Fruit fly (Drosophila melanogaster) whole organism, embryonic: ENCODE data around the gene mRpL48.
A peak's percentile ranks its signal among the peaks of the same experiment; 100 is the strongest.

Experiments
- CG10267 ChIP-seq: fragments of 200-800 bp; sonication (Bioruptor generic); optimal IDR thresholded peaks from 2 replicates; lab custom pipeline; 2018; ENCODE audit warnings: missing biosample characterization, mild to moderate bottlenecking, missing genetic modification characterization, moderate library complexity
- CG12219 ChIP-seq: fragments of 200-800 bp; sonication (Bioruptor generic); optimal IDR thresholded peaks from 3 replicates; lab custom pipeline; 2018; ENCODE audit warnings: missing biosample characterization, mild to moderate bottlenecking, missing genetic modification characterization
- CG13123 ChIP-seq: fragments of 200-800 bp; sonication (Bioruptor generic); optimal IDR thresholded peaks from 2 replicates; lab custom pipeline; 2016; ENCODE audit warnings: missing biosample characterization, missing genetic modification characterization
- CG14050 ChIP-seq: fragments of 200-800 bp; sonication (Bioruptor generic); IDR thresholded peaks from 3 replicates; pipeline ENCODE4 v1.3.6; 2022; ENCODE audit warnings: missing biosample characterization, missing genetic modification characterization
- CG14667 ChIP-seq: fragments of 200-800 bp; sonication (Bioruptor generic); IDR thresholded peaks from 2 replicates; pipeline ENCODE4 v1.3.6; 2022; ENCODE audit warnings: missing biosample characterization, missing genetic modification characterization
- CG15479 ChIP-seq: fragments of 200-800 bp; sonication (Bioruptor generic); optimal IDR thresholded peaks from 3 replicates; lab custom pipeline; 2019; ENCODE audit warnings: missing biosample characterization, mild to moderate bottlenecking, missing genetic modification characterization, moderate library complexity
- CG16813 ChIP-seq: fragments of 200-800 bp; sonication (Bioruptor generic); IDR thresholded peaks from 3 replicates; pipeline ENCODE4 v1.3.6; 2022; ENCODE audit warnings: missing biosample characterization, missing genetic modification characterization; ENCODE audit not compliant: partially characterized antibody
- CG17359 ChIP-seq: fragments of 200-800 bp; sonication (Bioruptor generic); optimal IDR thresholded peaks from 3 replicates; lab custom pipeline; 2018; ENCODE audit warnings: missing biosample characterization, mild to moderate bottlenecking, missing genetic modification characterization, moderate library complexity
- CG17912 ChIP-seq: fragments of 200-800 bp; sonication (Bioruptor generic); optimal IDR thresholded peaks from 2 replicates; lab custom pipeline; 2018; ENCODE audit warnings: missing biosample characterization, mild to moderate bottlenecking, missing genetic modification characterization
- CG1792 ChIP-seq: fragments of 200-800 bp; sonication (Bioruptor generic); optimal IDR thresholded peaks from 2 replicates; lab custom pipeline; 2016; ENCODE audit warnings: missing biosample characterization, missing genetic modification characterization
- CG1832 ChIP-seq: fragments of 200-800 bp; sonication (Bioruptor generic); optimal IDR thresholded peaks from 2 replicates; lab custom pipeline; 2017; ENCODE audit warnings: missing biosample characterization, mild to moderate bottlenecking, missing genetic modification characterization, inconsistent platforms
- CG18764 ChIP-seq: fragments of 200-800 bp; sonication (Bioruptor generic); optimal IDR thresholded peaks from 3 replicates; lab custom pipeline; 2016; ENCODE audit warnings: missing biosample characterization, missing genetic modification characterization
- CG2129 ChIP-seq: fragments of 200-800 bp; sonication (Bioruptor generic); IDR thresholded peaks from 2 replicates; pipeline ENCODE4 v1.3.6; 2022; ENCODE audit warnings: missing biosample characterization, missing genetic modification characterization; ENCODE audit not compliant: partially characterized antibody
- CG2678 ChIP-seq: fragments of 200-800 bp; sonication (Bioruptor generic); optimal IDR thresholded peaks from 3 replicates; lab custom pipeline; 2019; ENCODE audit warnings: missing biosample characterization, mild to moderate bottlenecking, missing genetic modification characterization, moderate library complexity
- CG31441 ChIP-seq: fragments of 200-800 bp; sonication (Bioruptor generic); IDR thresholded peaks from 2 replicates; pipeline ENCODE4 v1.3.6; 2022; ENCODE audit warnings: missing biosample characterization, missing genetic modification characterization
- CG33557 ChIP-seq: fragments of 200-800 bp; sonication (Bioruptor generic); optimal IDR thresholded peaks from 2 replicates; lab custom pipeline; 2019; ENCODE audit warnings: missing biosample characterization, mild to moderate bottlenecking, missing genetic modification characterization, moderate library complexity
- CG34224 ChIP-seq: fragments of 200-800 bp; sonication (Bioruptor generic); IDR thresholded peaks from 3 replicates; pipeline ENCODE4 v1.3.6; 2022; ENCODE audit warnings: missing biosample characterization, missing genetic modification characterization; ENCODE audit not compliant: partially characterized antibody
- CG3847 ChIP-seq: fragments of 200-800 bp; sonication (Bioruptor generic); IDR thresholded peaks from 2 replicates; pipeline ENCODE4 v1.3.6; 2022; ENCODE audit warnings: missing biosample characterization, missing genetic modification characterization
- CG5180 ChIP-seq: fragments of 200-800 bp; sonication (Bioruptor generic); optimal IDR thresholded peaks from 3 replicates; lab custom pipeline; 2017; ENCODE audit warnings: missing biosample characterization, missing genetic modification characterization, mild to moderate bottlenecking, moderate library complexity, missing genetic modification reagents
- CG6272 ChIP-seq: fragments of 200-800 bp; sonication (Bioruptor generic); IDR thresholded peaks from 2 replicates; pipeline ENCODE4 v1.3.6; 2022; ENCODE audit warnings: missing biosample characterization, missing genetic modification characterization
- CG6854 ChIP-seq: fragments of 200-800 bp; sonication (Bioruptor generic); optimal IDR thresholded peaks from 3 replicates; lab custom pipeline; 2017; ENCODE audit warnings: missing biosample characterization, mild to moderate bottlenecking, missing genetic modification characterization
- CG7928 ChIP-seq: fragments of 200-800 bp; sonication (Bioruptor generic); optimal IDR thresholded peaks from 2 replicates; lab custom pipeline; 2017; ENCODE audit warnings: missing biosample characterization, mild to moderate bottlenecking, missing genetic modification characterization
- CG7987 ChIP-seq: fragments of 200-800 bp; sonication (Bioruptor generic); optimal IDR thresholded peaks from 2 replicates; lab custom pipeline; 2018; ENCODE audit warnings: missing biosample characterization, mild to moderate bottlenecking, missing genetic modification characterization, moderate library complexity
- CG9817 ChIP-seq: fragments of 200-800 bp; sonication (Bioruptor generic); optimal IDR thresholded peaks from 2 replicates; lab custom pipeline; 2018; ENCODE audit warnings: missing biosample characterization, mild to moderate bottlenecking, missing genetic modification characterization, moderate library complexity
- Camta ChIP-seq: fragments of 200-800 bp; sonication (Bioruptor generic); optimal IDR thresholded peaks from 2 replicates; lab custom pipeline; 2016; ENCODE audit warnings: missing biosample characterization, missing genetic modification characterization
- Hand ChIP-seq: fragments of 200-800 bp; sonication (Bioruptor generic); optimal IDR thresholded peaks from 2 replicates; lab custom pipeline; 2017; ENCODE audit warnings: mild to moderate bottlenecking, missing biosample characterization, missing genetic modification reagents, missing genetic modification characterization
- Med ChIP-seq: fragments of 200-800 bp; sonication (Bioruptor generic); peaks from one replicate; lab custom pipeline; 2016; ENCODE audit warnings: missing biosample characterization, missing genetic modification characterization, mild to moderate bottlenecking, inconsistent platforms, moderate library complexity
- NFAT ChIP-seq: fragments of 200-800 bp; sonication (Bioruptor generic); IDR thresholded peaks from 2 replicates; pipeline ENCODE4 v1.3.6; 2022; ENCODE audit warnings: missing biosample characterization, missing genetic modification characterization
- Oli ChIP-seq: fragments of 200-800 bp; sonication (Bioruptor generic); optimal IDR thresholded peaks from 2 replicates; lab custom pipeline; 2018; ENCODE audit warnings: missing biosample characterization, mild to moderate bottlenecking, missing genetic modification characterization, moderate library complexity
- Trl ChIP-seq, 3 experiments: fragments of >200 bp in 2 of 3; fragments of 200-800 bp in 1 of 3; sonication (Bioruptor generic) in 1 of 3; optimal IDR thresholded peaks; 2 replicates in 1 of 3; 3 replicates in 2 of 3; lab custom pipeline; 2016 to 2017; ENCODE audit warnings: missing biosample characterization in 1 of 3, missing genetic modification characterization in 1 of 3
- Vsx1 ChIP-seq: fragments of 200-800 bp; sonication (Bioruptor generic); optimal IDR thresholded peaks from 2 replicates; lab custom pipeline; 2017; ENCODE audit warnings: missing biosample characterization, mild to moderate bottlenecking, missing genetic modification characterization, missing genetic modification reagents
- ap ChIP-seq: fragments of 200-800 bp; sonication (Bioruptor generic); IDR thresholded peaks from 2 replicates; pipeline ENCODE4 v1.3.6; 2022; ENCODE audit warnings: missing biosample characterization, missing genetic modification characterization
- bbx ChIP-seq: fragments of 200-800 bp; sonication (Bioruptor generic); IDR thresholded peaks from 2 replicates; pipeline ENCODE4 v1.3.6; 2022; ENCODE audit warnings: missing biosample characterization, missing genetic modification characterization; ENCODE audit not compliant: partially characterized antibody
- bcd ChIP-seq: fragments of 200-800 bp; sonication (Bioruptor generic); optimal IDR thresholded peaks from 2 replicates; lab custom pipeline; 2017; ENCODE audit warnings: missing biosample characterization, mild to moderate bottlenecking, missing genetic modification characterization
- chif ChIP-seq, 2 experiments: fragments of 200-800 bp; sonication (Bioruptor generic); optimal IDR thresholded peaks; 3 replicates each; lab custom pipeline; 2016; ENCODE audit warnings: missing biosample characterization in 2 of 2, missing genetic modification characterization in 2 of 2
- croc ChIP-seq: fragments of 200-800 bp; sonication (Bioruptor generic); conservative IDR thresholded peaks from 3 replicates; pipeline ENCODE4 v1.3.6; 2022; ENCODE audit warnings: missing biosample characterization, missing genetic modification characterization
- crol ChIP-seq: fragments of 200-800 bp; sonication (Bioruptor generic); IDR thresholded peaks from 2 replicates; pipeline ENCODE4 v1.3.6; 2022; ENCODE audit warnings: missing biosample characterization, missing genetic modification characterization
- eve ChIP-seq, 2 experiments: fragments of >200 bp; optimal IDR thresholded peaks; 2 replicates each; lab custom pipeline; 2017; ENCODE audit warnings: missing biosample characterization in 2 of 2, missing genetic modification characterization in 2 of 2
- gcm ChIP-seq: fragments of 200-800 bp; sonication (Bioruptor generic); optimal IDR thresholded peaks from 2 replicates; lab custom pipeline; 2019; ENCODE audit warnings: missing biosample characterization, mild to moderate bottlenecking, missing genetic modification characterization, moderate library complexity
- grn ChIP-seq: fragments of 200-800 bp; sonication (Bioruptor generic); optimal IDR thresholded peaks from 3 replicates; lab custom pipeline; 2017; ENCODE audit warnings: missing biosample characterization, missing genetic modification characterization
- gt ChIP-seq: fragments of 200-800 bp; sonication (Bioruptor generic); IDR thresholded peaks from 2 replicates; pipeline ENCODE4 v1.3.6; 2022; ENCODE audit warnings: missing biosample characterization, missing genetic modification characterization
- hbn ChIP-seq: fragments of 200-800 bp; sonication (Bioruptor generic); IDR thresholded peaks from 2 replicates; pipeline ENCODE4 v1.3.6; 2022; ENCODE audit warnings: missing biosample characterization, missing genetic modification characterization; ENCODE audit not compliant: partially characterized antibody
- jumu ChIP-seq: fragments of 200-800 bp; sonication (Bioruptor generic); optimal IDR thresholded peaks from 3 replicates; lab custom pipeline; 2016; ENCODE audit warnings: missing biosample characterization, missing genetic modification characterization
- klu ChIP-seq: fragments of 200-800 bp; sonication (Bioruptor generic); IDR thresholded peaks from 2 replicates; pipeline ENCODE4 v1.3.6; 2022; ENCODE audit warnings: missing biosample characterization, missing genetic modification characterization
- lmd ChIP-seq: fragments of 200-800 bp; sonication (Bioruptor generic); IDR thresholded peaks from 2 replicates; pipeline ENCODE4 v1.3.6; 2022; ENCODE audit warnings: missing biosample characterization, missing genetic modification characterization
- oc ChIP-seq: fragments of 200-800 bp; sonication (Bioruptor generic); optimal IDR thresholded peaks from 2 replicates; lab custom pipeline; 2018; ENCODE audit warnings: missing biosample characterization, mild to moderate bottlenecking, missing genetic modification characterization, moderate library complexity
- odd ChIP-seq: fragments of 200-800 bp; sonication (Bioruptor generic); optimal IDR thresholded peaks from 2 replicates; lab custom pipeline; 2017; ENCODE audit warnings: missing biosample characterization, mild to moderate bottlenecking, missing genetic modification characterization
- pan ChIP-seq, 4 experiments: fragments of >200 bp in 3 of 4; fragments of 200-800 bp in 1 of 4; sonication (Bioruptor generic) in 1 of 4; optimal IDR thresholded peaks in 3 of 4; IDR thresholded peaks in 1 of 4; 2 replicates each; pipeline versions ENCODE4 v1.3.6 to Lab custom; 2017 to 2022; ENCODE audit warnings: missing biosample characterization in 2 of 4, missing genetic modification characterization in 2 of 4, mixed read lengths in 1 of 4
- psq ChIP-seq: fragments of 200-800 bp; sonication (Bioruptor generic); optimal IDR thresholded peaks from 2 replicates; lab custom pipeline; 2017; ENCODE audit warnings: missing biosample characterization, missing genetic modification characterization
- sqz ChIP-seq: fragments of 200-800 bp; sonication (Bioruptor generic); optimal IDR thresholded peaks from 3 replicates; lab custom pipeline; 2018; ENCODE audit warnings: missing biosample characterization, mild to moderate bottlenecking, missing genetic modification characterization

Gene mRpL48

DNA sequence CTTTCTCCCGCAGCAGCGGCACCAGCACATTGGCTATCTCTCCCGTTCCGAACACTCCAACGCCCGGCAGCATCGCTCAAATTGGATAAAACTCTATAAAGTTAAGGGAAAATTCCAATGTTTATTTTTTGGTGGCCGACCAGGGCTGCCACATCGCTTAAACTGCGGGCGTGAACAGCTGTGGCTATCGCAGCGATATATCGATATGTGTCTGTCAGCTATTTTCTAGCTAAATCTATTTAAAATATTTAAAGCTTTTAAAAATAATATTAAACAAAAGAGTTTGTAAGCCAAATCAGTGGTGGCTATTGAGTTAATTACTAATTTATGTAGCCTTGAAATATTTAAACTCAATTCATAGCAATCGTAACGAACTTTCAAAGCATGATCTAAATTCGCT, 41.7 kb downstream of the mRpL48 start, which contains the start of the genes CG17712 and CG17648 (continued):
- no peak for TF ChIP-seq jumu
- TF ChIP-seq lmd (GFP tag; lab: Robert Waterston, UW), result no peak
- TF ChIP-seq CG13123, result no peak
- TF ChIP-seq Trl (optimal IDR thresholded peaks at IDR 0.05; lab: Kevin White, UChicago), result no peak
- TF ChIP-seq Trl (GFP tag; optimal IDR thresholded peaks at IDR 0.05; lab: Kevin White, UChicago), result no peak
- no peak for TF ChIP-seq Oli (tag; lab: Kevin White, UChicago)
- TF ChIP-seq Camta (GFP tag; lab: Kevin White, UChicago), result no peak
- no peak for TF ChIP-seq pan (optimal IDR thresholded peaks at IDR 0.05; lab: Kevin White, UChicago)
- TF ChIP-seq pan (GFP tag; optimal IDR thresholded peaks at IDR 0.05 in 1 of 2, IDR thresholded peaks at IDR 0.05 in 1 of 2), result no peak
- TF ChIP-seq CG3847 (GFP tag; lab: Robert Waterston, UW), result no peak; the same call in 1 of the 2 replicates
- TF ChIP-seq CG14667 (GFP tag; lab: Robert Waterston, UW), result no peak
- TF ChIP-seq crol (GFP tag; lab: Robert Waterston, UW), result no peak
- TF ChIP-seq CG1832 (GFP tag; lab: Kevin White, UChicago), result no peak
- TF ChIP-seq gt, result no peak
- no peak for TF ChIP-seq CG2678
- no peak for TF ChIP-seq Hand
- peak; percentile 2 for TF ChIP-seq CG10267 (tag; lab: Kevin White, UChicago)
- TF ChIP-seq Vsx1 (GFP tag; lab: Kevin White, UChicago), result no peak
- TF ChIP-seq eve (GFP tag; optimal IDR thresholded peaks at IDR 0.05; lab: Kevin White, UChicago), result no peak
- TF ChIP-seq grn, result no peak
- TF ChIP-seq CG33557 (GFP tag; lab: Kevin White, UChicago), result no peak
- no peak for TF ChIP-seq CG17359 (tag; lab: Kevin White, UChicago)
- TF ChIP-seq CG9817 (tag; lab: Kevin White, UChicago), result no peak
- no peak for TF ChIP-seq CG5180 (GFP tag; lab: Kevin White, UChicago)
- no peak for TF ChIP-seq chif (GFP tag; optimal IDR thresholded peaks at IDR 0.05; lab: Kevin White, UChicago)
- TF ChIP-seq bbx (GFP tag; lab: Robert Waterston, UW), result peak; percentile 87
- TF ChIP-seq CG31441, result 0 out of 2 replicates have a peak, but pooled peaks have one; percentile 19
- peak; percentile 38; the same call in 1 of the 2 replicates for TF ChIP-seq NFAT
- TF ChIP-seq psq, result no peak
- TF ChIP-seq CG16813 (GFP tag; lab: Robert Waterston, UW), result peak; percentile 82
- TF ChIP-seq ap (GFP tag; lab: Robert Waterston, UW), result no peak
- TF ChIP-seq CG34224, result peak; percentile 86
- TF ChIP-seq bcd (GFP tag; lab: Kevin White, UChicago), result no peak
- no peak for TF ChIP-seq CG7987 (GFP tag; lab: Kevin White, UChicago)
- TF ChIP-seq CG7928, result peak; percentile 83
- TF ChIP-seq CG14050 (GFP tag; lab: Robert Waterston, UW), result no peak
- TF ChIP-seq CG6854 (GFP tag; lab: Kevin White, UChicago), result no peak
- no peak for TF ChIP-seq CG6272 (GFP tag; lab: Robert Waterston, UW)
- TF ChIP-seq CG1792 (GFP tag; lab: Kevin White, UChicago), result no peak
- no peak for TF ChIP-seq croc (GFP tag; lab: Robert Waterston, UW)
- no peak for TF ChIP-seq sqz (GFP tag; lab: Kevin White, UChicago)
- TF ChIP-seq odd, result no peak
- TF ChIP-seq CG12219, result no peak
- TF ChIP-seq Med (GFP tag; lab: Kevin White, UChicago), result peak; percentile 82
- TF ChIP-seq gcm (GFP tag; lab: Kevin White, UChicago), result peak; percentile 72
- TF ChIP-seq CG17912 (GFP tag; lab: Kevin White, UChicago), result no peak
- TF ChIP-seq CG18764 (GFP tag; lab: Kevin White, UChicago), result no peak
- TF ChIP-seq CG2129 (GFP tag; lab: Robert Waterston, UW), result peak; percentile 51
- TF ChIP-seq hbn (GFP tag; lab: Robert Waterston, UW), result peak; percentile 80
- no peak for TF ChIP-seq klu (GFP tag; lab: Robert Waterston, UW)
- no peak for TF ChIP-seq oc (tag; lab: Kevin White, UChicago)
- TF ChIP-seq CG15479 (GFP tag; lab: Kevin White, UChicago), result no peak
